Fruit fly (Drosophila melanogaster) whole organism, prepupa: ENCODE measurements around the gene Srp54k.

Source experiments
- CG11762 ChIP-seq: fragments of 200-800 bp; sonication (Bioruptor generic); optimal IDR thresholded peaks from 3 replicates; lab custom pipeline; 2016; ENCODE audit warnings: missing biosample characterization, missing genetic modification characterization; ENCODE audit not compliant: insufficient read depth
- CG15336 ChIP-seq: fragments of 200-800 bp; sonication (Bioruptor generic); IDR thresholded peaks from 2 replicates; pipeline ENCODE4 v1.3.6; 2022; ENCODE audit warnings: missing biosample characterization, missing genetic modification characterization
- CG4318 ChIP-seq: fragments of 200-800 bp; sonication (Bioruptor generic); optimal IDR thresholded peaks from 3 replicates; lab custom pipeline; 2017; ENCODE audit warnings: missing biosample characterization, mild to moderate bottlenecking, missing genetic modification characterization
- CG8319 ChIP-seq: fragments of 200-800 bp; sonication (Bioruptor generic); optimal IDR thresholded peaks from 3 replicates; lab custom pipeline; 2016; ENCODE audit warnings: missing biosample characterization, missing genetic modification characterization
- CG8632 ChIP-seq: fragments of 200-800 bp; sonication (Bioruptor generic); optimal IDR thresholded peaks from 3 replicates; lab custom pipeline; 2016; ENCODE audit warnings: missing biosample characterization, missing genetic modification characterization
- Eip93F ChIP-seq: fragments of 200-800 bp; sonication (Bioruptor generic); optimal IDR thresholded peaks from 2 replicates; lab custom pipeline; 2016; ENCODE audit warnings: missing biosample characterization, mild to moderate bottlenecking, missing genetic modification characterization
- Hr38 ChIP-seq: sonication (Bioruptor generic); optimal IDR thresholded peaks from 2 replicates; lab custom pipeline; 2016; ENCODE audit warnings: missing biosample characterization, missing genetic modification characterization
- Lpt ChIP-seq: fragments of 200-800 bp; sonication (Bioruptor generic); optimal IDR thresholded peaks from 3 replicates; lab custom pipeline; 2016; ENCODE audit warnings: missing biosample characterization, missing genetic modification characterization

DNA sequence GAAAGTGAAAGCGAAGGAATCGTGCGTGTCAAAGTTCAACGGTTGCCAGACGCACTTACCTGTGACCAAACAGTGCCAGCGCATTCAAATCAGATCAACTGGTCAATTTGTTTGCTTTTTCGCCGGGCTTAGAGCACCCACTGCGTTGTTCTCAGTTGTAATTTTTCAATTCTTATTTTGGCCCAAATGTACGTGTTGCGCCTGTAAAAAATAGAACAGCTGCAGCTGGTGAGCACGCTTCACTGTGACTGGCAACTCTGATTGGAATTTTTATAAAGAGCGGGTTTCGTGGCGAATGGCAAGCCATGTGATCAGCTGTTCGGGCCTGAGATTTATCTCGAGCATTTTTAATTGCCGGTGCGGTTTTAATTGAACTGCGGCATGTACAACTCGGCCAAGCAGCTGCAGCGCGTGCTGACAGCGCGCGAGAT, 6.6 kb upstream of the Srp54k start, which contains the start of the genes Fitm and AlaRS-m:
- TF ChIP-seq CG8319 (no peak), CG11762 (GFP tag; lab: Kevin White, UChicago) (no peak), Eip93F (no peak), CG8632 (GFP tag; lab: Kevin White, UChicago) (no peak), CG4318 (GFP tag; lab: Kevin White, UChicago) (no peak), Hr38 (GFP tag; lab: Kevin White, UChicago) (no peak), Lpt (GFP tag; lab: Kevin White, UChicago) (no peak), CG15336 (no peak)
